Worm (Caenorhabditis elegans) whole organism, L1 larva: ENCODE measurements around the gene his-35.

Experiments used
- aha-1 ChIP-seq: fragments of 150-350 bp; optimal IDR thresholded peaks from 2 replicates; lab custom pipeline; 2014; ENCODE audit warnings: missing biosample characterization, missing genetic modification characterization
- alr-1 ChIP-seq: fragments of 200-800 bp; sonication (Bioruptor generic); optimal IDR thresholded peaks from 2 replicates; lab custom pipeline; 2018; ENCODE audit warnings: borderline replicate concordance, mild to moderate bottlenecking, missing genetic modification characterization, missing compliant biosample characterization
- blmp-1 ChIP-seq: fragments of 150-350 bp; optimal IDR thresholded peaks from 2 replicates; lab custom pipeline; 2014; ENCODE audit warnings: missing biosample characterization, missing genetic modification characterization
- ceh-63 ChIP-seq: fragments of 200-800 bp; sonication (Bioruptor generic); optimal IDR thresholded peaks from 2 replicates; lab custom pipeline; 2018; ENCODE audit warnings: mild to moderate bottlenecking, missing genetic modification characterization, missing compliant biosample characterization
- ceh-8 ChIP-seq: fragments of 200-800 bp; sonication (Bioruptor generic); optimal IDR thresholded peaks from 2 replicates; lab custom pipeline; 2018; ENCODE audit warnings: mild to moderate bottlenecking, missing genetic modification characterization, moderate library complexity, missing compliant biosample characterization
- ces-1 ChIP-seq: fragments of 150-350 bp; optimal IDR thresholded peaks from 2 replicates; lab custom pipeline; 2014; ENCODE audit warnings: missing biosample characterization, missing genetic modification reagents, missing genetic modification characterization
- efl-3 ChIP-seq: fragments of 200-800 bp; sonication (Bioruptor generic); optimal IDR thresholded peaks from 2 replicates; lab custom pipeline; 2018; ENCODE audit warnings: mild to moderate bottlenecking, missing genetic modification characterization, missing compliant biosample characterization
- egl-13 ChIP-seq: sonication (generic microtip); optimal IDR thresholded peaks from 2 replicates; lab custom pipeline; 2016; ENCODE audit warnings: missing genotype, missing genetic modification reagents, missing genetic modification characterization, missing compliant biosample characterization
- elt-2 ChIP-seq: sonication (generic microtip); optimal IDR thresholded peaks from 2 replicates; lab custom pipeline; 2016; ENCODE audit warnings: missing genetic modification characterization, mild to moderate bottlenecking, inconsistent platforms, missing compliant biosample characterization, missing genetic modification reagents
- elt-3 ChIP-seq, 6 experiments: fragments of 150-350 bp in 1 of 6; sonication (generic microtip); optimal IDR thresholded peaks; 2 replicates each; lab custom pipeline; 2017 to 2018; ENCODE audit warnings: missing biosample characterization in 6 of 6, missing genetic modification characterization in 6 of 6, inconsistent platforms in 1 of 6
- ets-5 ChIP-seq: fragments of 200-800 bp; sonication (Bioruptor generic); IDR thresholded peaks from 2 replicates; pipeline ENCODE4 v1.3.6; 2022; ENCODE audit warnings: missing genetic modification characterization, missing compliant biosample characterization
- fkh-4 ChIP-seq: sonication (generic microtip); optimal IDR thresholded peaks from 2 replicates; lab custom pipeline; 2016; ENCODE audit warnings: missing compliant biosample characterization, missing genetic modification characterization, borderline replicate concordance
- fkh-8 ChIP-seq: sonication (generic microtip); optimal IDR thresholded peaks from 2 replicates; lab custom pipeline; 2016; ENCODE audit warnings: mild to moderate bottlenecking, missing genetic modification characterization, missing compliant biosample characterization
- fos-1 ChIP-seq: fragments of 150-350 bp; optimal IDR thresholded peaks from 2 replicates; lab custom pipeline; 2014; ENCODE audit warnings: missing biosample characterization, missing genetic modification characterization
- grh-1 ChIP-seq: fragments of 200-800 bp; sonication (Bioruptor generic); IDR thresholded peaks from 2 replicates; pipeline ENCODE4 v1.3.6; 2022; ENCODE audit warnings: missing genetic modification reagents, missing genetic modification characterization, missing compliant biosample characterization
- hlh-17 ChIP-seq: fragments of 200-800 bp; sonication (Bioruptor generic); optimal IDR thresholded peaks from 2 replicates; lab custom pipeline; 2018; ENCODE audit warnings: missing genetic modification characterization, mild to moderate bottlenecking, missing compliant biosample characterization, moderate library complexity, borderline replicate concordance
- irx-1 ChIP-seq: sonication (generic microtip); optimal IDR thresholded peaks from 2 replicates; lab custom pipeline; 2016; ENCODE audit warnings: missing genetic modification characterization, missing compliant biosample characterization
- jun-1 ChIP-seq: fragments of 150-350 bp; optimal IDR thresholded peaks from 2 replicates; lab custom pipeline; 2014; ENCODE audit warnings: missing biosample characterization, missing genetic modification reagents, missing genetic modification characterization
- lin-14 ChIP-seq: fragments of 200-800 bp; sonication (Bioruptor generic); optimal IDR thresholded peaks from 2 replicates; lab custom pipeline; 2018; ENCODE audit warnings: mild to moderate bottlenecking, missing genetic modification characterization, moderate library complexity, missing compliant biosample characterization
- lin-35 ChIP-seq, 2 experiments: fragments of 150-350 bp; optimal IDR thresholded peaks; 2 replicates each; lab custom pipeline; 2014; ENCODE audit warnings: missing biosample characterization in 2 of 2, missing genetic modification characterization in 2 of 2, missing genetic modification reagents in 2 of 2
- lin-39 ChIP-seq: fragments of 150-350 bp; optimal IDR thresholded peaks from 2 replicates; lab custom pipeline; 2014; ENCODE audit warnings: missing biosample characterization, missing genetic modification reagents, missing genetic modification characterization
- lir-3 ChIP-seq: sonication (generic microtip); optimal IDR thresholded peaks from 2 replicates; lab custom pipeline; 2016; ENCODE audit warnings: mild to moderate bottlenecking, missing genetic modification characterization, moderate library complexity, missing compliant biosample characterization; ENCODE audit not compliant: poor library complexity
- lsy-2 ChIP-seq, 2 experiments: fragments of 150-350 bp; optimal IDR thresholded peaks; 2 replicates each; lab custom pipeline; 2014; ENCODE audit warnings: missing biosample characterization in 2 of 2, missing genetic modification characterization in 2 of 2
- mdl-1 ChIP-seq, 2 experiments: fragments of 150-350 bp; optimal IDR thresholded peaks; 2 replicates each; lab custom pipeline; 2014 to 2017; ENCODE audit warnings: missing biosample characterization in 2 of 2, missing genetic modification characterization in 2 of 2, inconsistent platforms in 1 of 2
- mep-1 ChIP-seq: fragments of 150-350 bp; optimal IDR thresholded peaks from 2 replicates; lab custom pipeline; 2014; ENCODE audit warnings: missing biosample characterization, missing genetic modification characterization
- nhr-19 ChIP-seq: fragments of 200-800 bp; sonication (Bioruptor generic); conservative IDR thresholded peaks from 2 replicates; pipeline ENCODE4 v1.3.6; 2022; ENCODE audit warnings: missing genetic modification characterization, missing compliant biosample characterization
- nhr-20 ChIP-seq: sonication (generic microtip); optimal IDR thresholded peaks from 2 replicates; lab custom pipeline; 2016; ENCODE audit warnings: mild to moderate bottlenecking, missing genetic modification characterization, missing compliant biosample characterization
- nhr-28 ChIP-seq: fragments of 150-350 bp; optimal IDR thresholded peaks from 2 replicates; lab custom pipeline; 2014; ENCODE audit warnings: missing biosample characterization, missing genetic modification characterization
- nhr-47 ChIP-seq: sonication (generic microtip); optimal IDR thresholded peaks from 2 replicates; lab custom pipeline; 2016; ENCODE audit warnings: mild to moderate bottlenecking, missing genetic modification characterization, moderate library complexity, missing compliant biosample characterization
- nhr-71 ChIP-seq: sonication (generic microtip); optimal IDR thresholded peaks from 2 replicates; lab custom pipeline; 2016; ENCODE audit warnings: mild to moderate bottlenecking, missing genetic modification characterization, moderate library complexity, missing compliant biosample characterization
- nhr-76 ChIP-seq: sonication (generic microtip); optimal IDR thresholded peaks from 2 replicates; lab custom pipeline; 2017; ENCODE audit warnings: missing biosample characterization, missing genetic modification characterization
- nhr-85 ChIP-seq: sonication (generic microtip); peaks from one replicate; lab custom pipeline; 2016; ENCODE audit warnings: missing genetic modification characterization, inconsistent platforms, missing compliant biosample characterization
- nhr-90 ChIP-seq: sonication (generic microtip); optimal IDR thresholded peaks from 2 replicates; lab custom pipeline; 2016; ENCODE audit warnings: mild to moderate bottlenecking, missing genetic modification characterization, missing compliant biosample characterization; ENCODE audit not compliant: poor library complexity
- pax-3 ChIP-seq: fragments of 200-800 bp; sonication (Bioruptor generic); optimal IDR thresholded peaks from 2 replicates; lab custom pipeline; 2018; ENCODE audit warnings: mild to moderate bottlenecking, missing genetic modification characterization, moderate library complexity, missing compliant biosample characterization
- skn-1 ChIP-seq: fragments of 150-350 bp; optimal IDR thresholded peaks from 2 replicates; lab custom pipeline; 2014; ENCODE audit warnings: missing biosample characterization, missing genetic modification characterization
- sup-37 ChIP-seq: fragments of 200-800 bp; sonication (Bioruptor generic); optimal IDR thresholded peaks from 2 replicates; lab custom pipeline; 2018; ENCODE audit warnings: mild to moderate bottlenecking, missing genetic modification characterization, missing compliant biosample characterization
- swsn-7 ChIP-seq: sonication (generic microtip); optimal IDR thresholded peaks from 2 replicates; lab custom pipeline; 2016; ENCODE audit warnings: missing genetic modification characterization, missing compliant biosample characterization
- tbx-2 ChIP-seq: sonication (generic microtip); optimal IDR thresholded peaks from 2 replicates; lab custom pipeline; 2016; ENCODE audit warnings: missing genetic modification characterization, missing compliant biosample characterization
- tlp-1 ChIP-seq: fragments of 150-350 bp; optimal IDR thresholded peaks from 2 replicates; lab custom pipeline; 2014; ENCODE audit warnings: missing biosample characterization, missing genetic modification characterization
- unc-62 ChIP-seq: fragments of 150-350 bp; optimal IDR thresholded peaks from 2 replicates; lab custom pipeline; 2014; ENCODE audit warnings: missing biosample characterization, missing genetic modification reagents, missing genetic modification characterization
- unc-98 ChIP-seq: fragments of 200-800 bp; sonication (Bioruptor generic); IDR thresholded peaks from 2 replicates; pipeline ENCODE4 v1.3.6; 2022; ENCODE audit warnings: missing genetic modification characterization, missing compliant biosample characterization
- vab-15 ChIP-seq: sonication (generic microtip); optimal IDR thresholded peaks from 2 replicates; lab custom pipeline; 2017; ENCODE audit warnings: missing genotype, mild to moderate bottlenecking, missing genetic modification characterization, missing compliant biosample characterization
- ztf-4 ChIP-seq: fragments of 150-350 bp; optimal IDR thresholded peaks from 2 replicates; lab custom pipeline; 2014; ENCODE audit warnings: missing biosample characterization, missing genetic modification characterization

Gene his-35

DNA sequence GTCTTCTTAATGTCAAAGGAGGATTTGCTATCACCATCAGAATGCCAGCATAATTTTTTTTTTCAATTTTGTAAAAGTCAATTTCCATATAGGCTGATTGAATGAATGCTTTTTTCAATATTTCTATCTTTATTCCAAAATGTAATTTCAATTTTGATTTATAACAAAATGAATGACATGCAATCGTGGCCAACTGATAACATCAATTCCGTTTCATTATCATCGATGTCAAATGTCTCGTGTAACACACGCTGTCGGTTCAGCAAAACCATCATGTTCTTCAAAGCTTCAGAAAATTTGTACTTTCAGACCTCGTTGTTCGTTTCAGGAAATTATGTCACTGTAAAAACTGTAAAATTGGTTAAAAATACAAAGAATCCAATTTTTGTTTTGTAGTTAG lies 38.2 kb downstream of the his-35 start:
- peak; percentile 30 for TF ChIP-seq nhr-20 (tag; lab: Kevin White, UChicago)
- peak in 1 of 2 experiments; percentile 40 for TF ChIP-seq lin-35 (GFP tag; optimal IDR thresholded peaks at IDR 0.05; lab: Kevin White, UChicago)
- no peak for TF ChIP-seq sup-37 (GFP tag; lab: Kevin White, UChicago)
- no peak for TF ChIP-seq lir-3 (tag; lab: Kevin White, UChicago)
- TF ChIP-seq mdl-1 (tag; optimal IDR thresholded peaks at IDR 0.05; lab: Kevin White, UChicago): peak in 1 of 2 experiments; percentile 11
- TF ChIP-seq efl-3: no peak
- no peak for TF ChIP-seq blmp-1 (tag; lab: Kevin White, UChicago)
- TF ChIP-seq elt-2 (tag; lab: Kevin White, UChicago): peak; percentile 72
- no peak for TF ChIP-seq ceh-63 (GFP tag; lab: Kevin White, UChicago)
- no peak for TF ChIP-seq tlp-1
- peak; percentile 2 for TF ChIP-seq nhr-90
- TF ChIP-seq ces-1: no peak
- no peak for TF ChIP-seq grh-1 (GFP tag; lab: Robert Waterston, UW)
- TF ChIP-seq, all 84 proteins: peak for 5

DNA sequence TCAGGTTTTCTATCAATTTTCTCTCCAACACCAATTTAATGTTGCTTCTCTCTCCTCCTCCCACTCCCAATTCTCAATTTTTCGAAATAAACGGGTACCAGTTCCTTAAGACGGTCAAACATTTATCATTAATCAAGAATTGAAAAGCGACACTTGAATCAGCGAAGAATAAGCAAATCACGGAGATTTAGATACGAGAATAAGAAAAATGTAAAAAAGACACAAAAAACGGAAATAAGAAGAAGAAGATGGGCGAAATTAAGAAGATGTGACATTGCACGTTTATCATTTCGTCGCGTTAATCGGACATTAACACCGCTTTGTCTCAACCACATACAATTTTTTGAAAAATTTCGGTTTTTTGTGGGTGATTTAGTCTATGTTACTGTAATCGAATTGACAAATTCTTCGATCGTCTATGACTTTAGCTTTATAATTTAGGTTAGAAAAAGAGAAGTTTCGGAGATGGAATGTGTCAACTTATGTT lies 40.6 kb downstream of the his-35 start, which contains the start of gene haao-1:
Gene haao-1 (plus strand): TSS at position 437 of the 487 bp plus-strand sequence.
- no peak for TF ChIP-seq egl-13 (tag; lab: Kevin White, UChicago)
- TF ChIP-seq ceh-63 (GFP tag; lab: Kevin White, UChicago): no peak
- no peak for TF ChIP-seq hlh-17 (GFP tag; lab: Kevin White, UChicago)
- peak; percentile 36 for TF ChIP-seq nhr-71 (tag; lab: Kevin White, UChicago)
- TF ChIP-seq elt-3 (tag; optimal IDR thresholded peaks at IDR 0.05; lab: Kevin White, UChicago): peak in 1 of 6 experiments; percentile 57
- no peak for TF ChIP-seq ets-5 (GFP tag; lab: Robert Waterston, UW)
- TF ChIP-seq irx-1 (tag; lab: Kevin White, UChicago): no peak
- TF ChIP-seq fos-1 (tag; lab: Kevin White, UChicago): no peak
- TF ChIP-seq fkh-4: no peak
- TF ChIP-seq nhr-47 (tag; lab: Kevin White, UChicago): no peak
- no peak for TF ChIP-seq ceh-8 (GFP tag; lab: Kevin White, UChicago)
- peak; percentile 30 for TF ChIP-seq mep-1 (tag; lab: Kevin White, UChicago)
- TF ChIP-seq nhr-19 (GFP tag; lab: Robert Waterston, UW): no peak
- no peak for TF ChIP-seq lin-39
- TF ChIP-seq grh-1 (GFP tag; lab: Robert Waterston, UW): no peak
- no peak for TF ChIP-seq jun-1 (tag; lab: Kevin White, UChicago)
- TF ChIP-seq nhr-76 (tag; lab: Kevin White, UChicago): no peak
- peak; percentile 69 for TF ChIP-seq blmp-1 (tag; lab: Kevin White, UChicago)
- peak; percentile 57 for TF ChIP-seq lin-14
- TF ChIP-seq aha-1 (tag; lab: Kevin White, UChicago): no peak
- TF ChIP-seq alr-1: no peak
- TF ChIP-seq fkh-8 (tag; lab: Kevin White, UChicago): no peak
- TF ChIP-seq vab-15 (tag; lab: Kevin White, UChicago): no peak
- no peak for TF ChIP-seq skn-1 (tag; lab: Kevin White, UChicago)
- no peak for TF ChIP-seq nhr-28 (tag; lab: Kevin White, UChicago)
- TF ChIP-seq swsn-7: no peak
- peak; percentile 77 for TF ChIP-seq nhr-85 (tag; lab: Kevin White, UChicago)
- TF ChIP-seq unc-98 (GFP tag; lab: Robert Waterston, UW): no peak
- TF ChIP-seq tbx-2 (tag; lab: Kevin White, UChicago): peak; percentile 23
- TF ChIP-seq unc-62 (GFP tag; lab: Kevin White, UChicago): no peak
- TF ChIP-seq lsy-2 (tag; optimal IDR thresholded peaks at IDR 0.05; lab: Kevin White, UChicago): no peak
- TF ChIP-seq nhr-20 (tag; lab: Kevin White, UChicago): peak; percentile 20
- TF ChIP-seq ztf-4 (tag; lab: Kevin White, UChicago): no peak
- TF ChIP-seq pax-3: no peak
